In the genomic region with DNA sequence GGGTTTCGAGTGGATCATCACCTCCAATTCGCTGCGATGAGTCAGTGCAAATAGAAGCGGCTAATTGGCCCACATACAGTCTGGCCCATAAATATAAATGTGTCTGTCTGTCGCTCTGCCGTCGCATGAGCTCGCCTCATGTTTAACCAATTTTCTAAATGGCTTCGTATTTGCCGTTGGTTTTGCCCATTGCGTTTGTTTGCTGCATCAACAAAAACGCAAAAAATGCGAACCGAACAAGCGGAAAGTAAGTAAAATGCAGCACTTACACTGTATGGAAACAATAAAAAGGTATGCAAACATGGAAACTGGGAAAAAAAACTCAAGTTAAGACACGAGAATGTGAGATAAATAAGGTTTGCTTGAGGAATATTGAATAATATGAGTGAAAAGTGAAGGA, we compare ENCODE assay signal across 4 fruit fly cellular contexts.
TF ChIP-seq lines count a peak whose summit lies in the region.

No protein-coding gene starts in this region.

- no peak for TF ChIP-seq CTCF in whole organism, embryonic (GFP tag; optimal IDR thresholded peaks at IDR 0.05; lab: Kevin White, UChicago)

TF ChIP-seq in whole organism, adult, 20 proteins besides CTCF, POLR2A, EP300 and RAD21:
- TF ChIP-seq CG1620 (GFP tag; optimal IDR thresholded peaks at IDR 0.05; lab: Kevin White, UChicago): no peak
- no peak for TF ChIP-seq CG5204 (GFP tag; optimal IDR thresholded peaks at IDR 0.05; lab: Kevin White, UChicago)
- TF ChIP-seq Mnt (GFP tag; optimal IDR thresholded peaks at IDR 0.05; lab: Kevin White, UChicago): no peak
- TF ChIP-seq tj (GFP tag; optimal IDR thresholded peaks at IDR 0.05; lab: Kevin White, UChicago): peak; percentile 92
- no peak for TF ChIP-seq toe (GFP tag; optimal IDR thresholded peaks at IDR 0.05; lab: Kevin White, UChicago)
- no peak for TF ChIP-seq ovo (GFP tag; optimal IDR thresholded peaks at IDR 0.05; lab: Kevin White, UChicago)
- TF ChIP-seq kay (GFP tag; lab: Kevin White, UChicago; ENCODE audit: borderline replicate concordance): no peak
- TF ChIP-seq CG12768 (GFP tag; optimal IDR thresholded peaks at IDR 0.05; lab: Kevin White, UChicago): no peak
- TF ChIP-seq CG11617 (GFP tag; optimal IDR thresholded peaks at IDR 0.05; lab: Kevin White, UChicago): no peak
- TF ChIP-seq Clk (GFP tag; optimal IDR thresholded peaks at IDR 0.05; lab: Kevin White, UChicago): no peak
- TF ChIP-seq pad (GFP tag; optimal IDR thresholded peaks at IDR 0.05; lab: Kevin White, UChicago): no peak
- no peak for TF ChIP-seq Hr96 (GFP tag; optimal IDR thresholded peaks at IDR 0.05; lab: Kevin White, UChicago)
- peak; percentile 16 for TF ChIP-seq bab1 (GFP tag; optimal IDR thresholded peaks at IDR 0.05; lab: Kevin White, UChicago)
- no peak for TF ChIP-seq Crg-1 (GFP tag; optimal IDR thresholded peaks at IDR 0.05; lab: Kevin White, UChicago)
- TF ChIP-seq cnc (optimal IDR thresholded peaks at IDR 0.05; lab: Kevin White, UChicago): no peak
TF ChIP-seq in whole organism, adult: peak in this region for 2.

TF ChIP-seq in whole organism, embryonic, 481 proteins besides CTCF, POLR2A, EP300 and RAD21:
- no peak for TF ChIP-seq CG11398 (GFP tag; optimal IDR thresholded peaks at IDR 0.05; lab: Kevin White, UChicago)
- no peak for TF ChIP-seq gro (GFP tag; optimal IDR thresholded peaks at IDR 0.05; lab: Kevin White, UChicago)
- no peak for TF ChIP-seq CG9932 (GFP tag; IDR thresholded peaks at IDR 0.05; lab: Robert Waterston, UW)
- no peak for TF ChIP-seq Oaz (GFP tag; IDR thresholded peaks at IDR 0.05; lab: Robert Waterston, UW)
- TF ChIP-seq CG4854 (GFP tag; optimal IDR thresholded peaks at IDR 0.05; lab: Kevin White, UChicago): no peak
- no peak for TF ChIP-seq Adf1 (GFP tag; IDR thresholded peaks at IDR 0.05; lab: Robert Waterston, UW)
- TF ChIP-seq CG1602 (GFP tag; optimal IDR thresholded peaks at IDR 0.05; lab: Kevin White, UChicago): no peak
- TF ChIP-seq sob (GFP tag; IDR thresholded peaks at IDR 0.05; lab: Robert Waterston, UW): 0 out of 2 replicates have a peak, but pooled peaks have one; percentile 20
TF ChIP-seq in whole organism, embryonic: peak in this region for 1.

TF ChIP-seq in whole organism, prepupa, 60 proteins besides CTCF, POLR2A, EP300 and RAD21:
- peak; percentile 35 for TF ChIP-seq fkh (GFP tag; optimal IDR thresholded peaks at IDR 0.05; lab: Kevin White, UChicago)
- TF ChIP-seq CG3919 (GFP tag; optimal IDR thresholded peaks at IDR 0.05; lab: Kevin White, UChicago): no peak
- no peak for TF ChIP-seq dsx (GFP tag; optimal IDR thresholded peaks at IDR 0.05; lab: Kevin White, UChicago; ENCODE audit: poor library complexity, severe bottlenecking)
- no peak for TF ChIP-seq Smox (GFP tag; optimal IDR thresholded peaks at IDR 0.05; lab: Kevin White, UChicago)
- TF ChIP-seq CG6163 (GFP tag; IDR thresholded peaks at IDR 0.05; lab: Robert Waterston, UW): 0 out of 3 replicates have a peak, but pooled peaks have one; percentile 5
- no peak for TF ChIP-seq svp (GFP tag; lab: Kevin White, UChicago)
- TF ChIP-seq CG9139 (GFP tag; optimal IDR thresholded peaks at IDR 0.05; lab: Kevin White, UChicago): no peak

TF ChIP-seq in whole organism, pupa, 21 proteins besides CTCF, POLR2A, EP300 and RAD21:
- no peak for TF ChIP-seq fd96Ca (GFP tag; IDR thresholded peaks at IDR 0.05; lab: Robert Waterston, UW)
- no peak for TF ChIP-seq Pif1A (GFP tag; optimal IDR thresholded peaks at IDR 0.05; lab: Kevin White, UChicago)
- no peak for TF ChIP-seq rn (GFP tag; IDR thresholded peaks at IDR 0.05; lab: Robert Waterston, UW)
- TF ChIP-seq CG32121 (GFP tag; IDR thresholded peaks at IDR 0.05; lab: Robert Waterston, UW): 0 out of 2 replicates have a peak, but pooled peaks have one; percentile 11
- TF ChIP-seq CG8301 (tag; optimal IDR thresholded peaks at IDR 0.05; lab: Kevin White, UChicago): no peak
- TF ChIP-seq CG4496 (GFP tag; IDR thresholded peaks at IDR 0.05; lab: Robert Waterston, UW): 0 out of 3 replicates have a peak, but pooled peaks have one; percentile 23
- no peak for TF ChIP-seq Snoo (tag; optimal IDR thresholded peaks at IDR 0.05; lab: Kevin White, UChicago)
- no peak for TF ChIP-seq CG34367 (tag; optimal IDR thresholded peaks at IDR 0.05; lab: Kevin White, UChicago)
- no peak for TF ChIP-seq Pif1B (GFP tag; optimal IDR thresholded peaks at IDR 0.05; lab: Kevin White, UChicago)
- TF ChIP-seq Ets98B (GFP tag; IDR thresholded peaks at IDR 0.05; lab: Robert Waterston, UW): no peak
- TF ChIP-seq CG17806 (tag; optimal IDR thresholded peaks at IDR 0.05; lab: Kevin White, UChicago): no peak
- no peak for TF ChIP-seq EcR (GFP tag; optimal IDR thresholded peaks at IDR 0.05; lab: Kevin White, UChicago)
